Worm (Caenorhabditis elegans) whole organism, young adult: ENCODE data around the gene T03D8.6.

Experiments used
- B0336.3 ChIP-seq: fragments of 200-800 bp; sonication (Bioruptor generic); IDR thresholded peaks from 2 replicates; pipeline ENCODE4 v1.3.6; 2022; ENCODE audit warnings: missing genetic modification characterization, missing compliant biosample characterization
- C06A6.2 ChIP-seq: fragments of 200-800 bp; sonication (Bioruptor generic); conservative IDR thresholded peaks from 2 replicates; pipeline ENCODE4 v1.3.6; 2022; ENCODE audit warnings: missing genetic modification characterization, missing compliant biosample characterization
- D2030.7 ChIP-seq: fragments of 200-800 bp; sonication (Bioruptor generic); IDR thresholded peaks from 2 replicates; pipeline ENCODE4 v1.3.6; 2022; ENCODE audit warnings: missing genetic modification reagents, missing genetic modification characterization, missing compliant biosample characterization
- F39B2.1 ChIP-seq: fragments of 200-800 bp; sonication (Bioruptor generic); IDR thresholded peaks from 2 replicates; pipeline ENCODE4 v1.3.6; 2022; ENCODE audit warnings: missing genetic modification reagents, missing genetic modification characterization, missing compliant biosample characterization
- F52B5.7 ChIP-seq: sonication (generic microtip); optimal IDR thresholded peaks from 2 replicates; lab custom pipeline; 2016; ENCODE audit warnings: mild to moderate bottlenecking, missing genetic modification characterization, missing compliant biosample characterization
- T26A5.8 ChIP-seq: sonication (generic microtip); optimal IDR thresholded peaks from 2 replicates; lab custom pipeline; 2016; ENCODE audit warnings: missing genetic modification characterization, missing compliant biosample characterization
- Y53F4B.3 ChIP-seq: fragments of 200-800 bp; sonication (Bioruptor generic); IDR thresholded peaks from 2 replicates; pipeline ENCODE4 v1.3.6; 2022; ENCODE audit warnings: missing genetic modification reagents, missing genetic modification characterization, missing compliant biosample characterization
- Y56A3A.18 ChIP-seq: fragments of 200-800 bp; sonication (Bioruptor generic); IDR thresholded peaks from 2 replicates; pipeline ENCODE4 v1.3.6; 2022; ENCODE audit warnings: missing genetic modification reagents, missing genetic modification characterization, missing compliant biosample characterization
- ZK185.1 ChIP-seq: sonication (generic microtip); optimal IDR thresholded peaks from 2 replicates; lab custom pipeline; 2016; ENCODE audit warnings: mild to moderate bottlenecking, missing genetic modification characterization, missing compliant biosample characterization; ENCODE audit not compliant: poor library complexity, severe bottlenecking
- ama-1 ChIP-seq, 3 experiments: fragments of 150-350 bp in 1 of 3; sonication (generic microtip) in 2 of 3; optimal IDR thresholded peaks; 2 replicates each; lab custom pipeline; 2014 to 2018; ENCODE audit warnings: missing biosample characterization in 2 of 3, missing genetic modification characterization in 2 of 3, missing genetic modification reagents in 2 of 3
- atf-7 ChIP-seq: sonication (generic microtip); optimal IDR thresholded peaks from 2 replicates; lab custom pipeline; 2017; ENCODE audit warnings: mild to moderate bottlenecking, missing genetic modification characterization, missing compliant biosample characterization
- cebp-1 ChIP-seq, 2 experiments: fragments of 200-800 bp in 1 of 2; sonication (Bioruptor generic) in 1 of 2; sonication (generic microtip) in 1 of 2; IDR thresholded peaks in 1 of 2; optimal IDR thresholded peaks in 1 of 2; 2 replicates each; pipeline versions ENCODE4 v1.3.6 to Lab custom; 2017 to 2022; ENCODE audit warnings: missing compliant biosample characterization in 2 of 2, missing genetic modification characterization in 2 of 2, mild to moderate bottlenecking in 1 of 2, missing genetic modification reagents in 1 of 2, moderate library complexity in 1 of 2
- cebp-2 ChIP-seq: fragments of 200-800 bp; sonication (Bioruptor generic); IDR thresholded peaks from 2 replicates; pipeline ENCODE4 v1.3.6; 2022; ENCODE audit warnings: missing genetic modification characterization, missing compliant biosample characterization
- ceh-27 ChIP-seq: fragments of 200-800 bp; sonication (Bioruptor generic); optimal IDR thresholded peaks from 2 replicates; lab custom pipeline; 2018; ENCODE audit warnings: mild to moderate bottlenecking, missing genetic modification characterization, moderate library complexity, missing compliant biosample characterization
- ceh-58 ChIP-seq: fragments of 200-800 bp; sonication (Bioruptor generic); IDR thresholded peaks from 2 replicates; pipeline ENCODE4 v1.3.6; 2022; ENCODE audit warnings: missing genetic modification characterization, missing compliant biosample characterization
- efl-1 ChIP-seq: fragments of 150-350 bp; optimal IDR thresholded peaks from 2 replicates; lab custom pipeline; 2014; ENCODE audit warnings: missing biosample characterization, missing genetic modification reagents, missing genetic modification characterization
- egrh-3 ChIP-seq: fragments of 200-800 bp; sonication (Bioruptor generic); IDR thresholded peaks from 2 replicates; pipeline ENCODE4 v1.3.6; 2022; ENCODE audit warnings: missing genetic modification reagents, missing genetic modification characterization, missing compliant biosample characterization
- hlh-26 ChIP-seq: fragments of 200-800 bp; sonication (Bioruptor generic); conservative IDR thresholded peaks from 2 replicates; pipeline ENCODE4 v1.3.6; 2022; ENCODE audit warnings: missing genetic modification reagents, missing genetic modification characterization, missing compliant biosample characterization
- hmg-1.2 ChIP-seq: fragments of 200-800 bp; sonication (Bioruptor generic); IDR thresholded peaks from 2 replicates; pipeline ENCODE4 v1.3.6; 2022; ENCODE audit warnings: missing genetic modification reagents, missing genetic modification characterization, missing compliant biosample characterization
- hrde-1 ChIP-seq: sonication (generic microtip); optimal IDR thresholded peaks from 2 replicates; lab custom pipeline; 2016; ENCODE audit warnings: missing genetic modification characterization, mild to moderate bottlenecking, missing compliant biosample characterization, moderate library complexity, missing genotype, missing genetic modification reagents, borderline replicate concordance
- hsf-1 ChIP-seq: fragments of 200-800 bp; sonication (Bioruptor generic); IDR thresholded peaks from 2 replicates; pipeline ENCODE4 v1.3.6; 2022; ENCODE audit warnings: missing genetic modification reagents, missing genetic modification characterization, missing compliant biosample characterization
- lag-1 ChIP-seq: fragments of 200-800 bp; sonication (Bioruptor generic); IDR thresholded peaks from 2 replicates; pipeline ENCODE4 v1.3.6; 2022; ENCODE audit warnings: missing genetic modification reagents, missing genetic modification characterization, missing compliant biosample characterization
- let-607 ChIP-seq, 2 experiments: fragments of 200-800 bp in 1 of 2; sonication (Bioruptor generic) in 1 of 2; sonication (generic microtip) in 1 of 2; optimal IDR thresholded peaks; 2 replicates each; lab custom pipeline; 2016 to 2018; ENCODE audit warnings: mild to moderate bottlenecking in 2 of 2, missing compliant biosample characterization in 2 of 2, missing genetic modification characterization in 2 of 2, moderate library complexity in 2 of 2, missing genotype in 1 of 2
- lin-40 ChIP-seq: sonication (generic microtip); optimal IDR thresholded peaks from 2 replicates; lab custom pipeline; 2016; ENCODE audit warnings: missing genetic modification characterization, mild to moderate bottlenecking, missing compliant biosample characterization, missing genotype, missing genetic modification reagents
- lir-1 ChIP-seq: fragments of 200-800 bp; sonication (Bioruptor generic); conservative IDR thresholded peaks from 2 replicates; pipeline ENCODE4 v1.3.6; 2022; ENCODE audit warnings: missing genetic modification reagents, missing genetic modification characterization, missing compliant biosample characterization
- madf-10 ChIP-seq: sonication (generic microtip); optimal IDR thresholded peaks from 2 replicates; lab custom pipeline; 2016; ENCODE audit warnings: mild to moderate bottlenecking, missing genetic modification characterization, missing compliant biosample characterization
- nfya-2 ChIP-seq: fragments of 200-800 bp; sonication (Bioruptor generic); IDR thresholded peaks from 2 replicates; pipeline ENCODE4 v1.3.6; 2022; ENCODE audit warnings: missing genetic modification reagents, missing genetic modification characterization, missing compliant biosample characterization
- nfyb-1 ChIP-seq: fragments of 200-800 bp; sonication (Bioruptor generic); IDR thresholded peaks from 2 replicates; pipeline ENCODE4 v1.3.6; 2022; ENCODE audit warnings: missing genetic modification reagents, missing genetic modification characterization, missing compliant biosample characterization
- nhr-27 ChIP-seq: fragments of 200-800 bp; sonication (Bioruptor generic); optimal IDR thresholded peaks from 2 replicates; lab custom pipeline; 2018; ENCODE audit warnings: mild to moderate bottlenecking, missing genetic modification characterization, moderate library complexity, missing compliant biosample characterization
- pbrm-1 ChIP-seq: fragments of 200-800 bp; sonication (Bioruptor generic); IDR thresholded peaks from 2 replicates; pipeline ENCODE4 v1.3.6; 2022; ENCODE audit warnings: missing genetic modification reagents, missing genetic modification characterization, missing compliant biosample characterization
- pha-4 ChIP-seq: fragments of 150-350 bp; sonication (generic microtip); optimal IDR thresholded peaks from 2 replicates; lab custom pipeline; 2014; ENCODE audit warnings: missing biosample characterization, missing genetic modification reagents, missing genetic modification characterization
- repo-1 ChIP-seq: sonication (generic microtip); optimal IDR thresholded peaks from 2 replicates; lab custom pipeline; 2017; ENCODE audit warnings: mild to moderate bottlenecking, missing genetic modification characterization, missing compliant biosample characterization
- rpc-1 ChIP-seq, 2 experiments: fragments of 150-350 bp in 1 of 2; sonication (generic microtip) in 1 of 2; optimal IDR thresholded peaks; 2 replicates each; lab custom pipeline; 2014 to 2018; ENCODE audit warnings: missing biosample characterization in 1 of 2, missing genetic modification characterization in 1 of 2, missing genetic modification reagents in 1 of 2, missing genotype in 1 of 2
- sea-2 ChIP-seq: fragments of 200-800 bp; sonication (Bioruptor generic); IDR thresholded peaks from 2 replicates; pipeline ENCODE4 v1.3.6; 2022; ENCODE audit warnings: missing genetic modification characterization, missing compliant biosample characterization
- somi-1 ChIP-seq: fragments of 200-800 bp; sonication (Bioruptor generic); optimal IDR thresholded peaks from 2 replicates; lab custom pipeline; 2018; ENCODE audit warnings: mild to moderate bottlenecking, missing genetic modification characterization, missing compliant biosample characterization
- tbx-9 ChIP-seq: sonication (generic microtip); optimal IDR thresholded peaks from 2 replicates; lab custom pipeline; 2016; ENCODE audit warnings: borderline replicate concordance, missing genetic modification characterization, inconsistent platforms, missing compliant biosample characterization
- zfh-2 ChIP-seq: fragments of 200-800 bp; sonication (Bioruptor generic); conservative IDR thresholded peaks from 2 replicates; pipeline ENCODE4 v1.3.6; 2022; ENCODE audit warnings: missing genetic modification reagents, missing genetic modification characterization, missing compliant biosample characterization
- zim-3 ChIP-seq: sonication (generic microtip); optimal IDR thresholded peaks from 2 replicates; lab custom pipeline; 2017; ENCODE audit warnings: mild to moderate bottlenecking, missing genetic modification characterization, moderate library complexity, missing compliant biosample characterization
- ztf-18 ChIP-seq: sonication (generic microtip); optimal IDR thresholded peaks from 2 replicates; lab custom pipeline; 2016; ENCODE audit warnings: missing genotype, mild to moderate bottlenecking, missing genetic modification characterization, missing compliant biosample characterization
- ztf-25 ChIP-seq: fragments of 200-800 bp; sonication (Bioruptor generic); IDR thresholded peaks from 2 replicates; pipeline ENCODE4 v1.3.6; 2022; ENCODE audit warnings: missing genetic modification reagents, missing genetic modification characterization, missing compliant biosample characterization

T03D8.6 gene

DNA sequence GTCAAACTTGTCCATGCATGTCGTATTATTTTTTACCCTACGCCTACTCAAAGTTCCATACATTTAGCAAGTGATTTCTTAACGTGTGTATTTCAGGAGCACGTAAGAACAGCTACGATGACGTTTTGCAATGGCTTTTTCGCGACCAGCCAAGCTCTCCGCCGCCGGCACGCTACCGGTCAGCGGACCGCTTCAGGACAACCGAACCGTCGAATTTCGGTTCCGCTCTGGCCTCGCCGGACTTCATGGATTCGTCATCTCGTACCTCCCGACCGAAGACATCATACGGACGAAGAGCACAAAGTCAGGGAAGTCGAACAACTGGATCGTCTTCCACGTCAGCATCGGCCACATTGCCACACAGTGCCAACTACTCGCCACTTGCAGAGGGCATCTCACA is 36.5 kb downstream of the T03D8.6 start:
- TF ChIP-seq C06A6.2 (GFP tag; lab: Robert Waterston, UW) (no peak), ztf-25 (GFP tag; lab: Robert Waterston, UW) (peak; percentile 26; the same call in 1 of the 2 replicates), pbrm-1 (no peak), hmg-1.2 (GFP tag; lab: Robert Waterston, UW) (0 out of 2 replicates have a peak, but pooled peaks have one; percentile 13), zfh-2 (GFP tag; lab: Robert Waterston, UW) (peak; percentile 74), F52B5.7 (tag; lab: Kevin White, UChicago) (peak; percentile 51), Y56A3A.18 (GFP tag; lab: Robert Waterston, UW) (0 out of 2 replicates have a peak, but pooled peaks have one; percentile 27), hsf-1 (GFP tag; lab: Robert Waterston, UW) (no peak), B0336.3 (peak; percentile 19; the same call in 1 of the 2 replicates), ceh-58 (0 out of 2 replicates have a peak, but pooled peaks have one; percentile 27), ama-1 (optimal IDR thresholded peaks at IDR 0.05; lab: Kevin White, UChicago) (no peak), ama-1 (GFP tag; optimal IDR thresholded peaks at IDR 0.05; lab: Kevin White, UChicago) (no peak), egrh-3 (GFP tag; lab: Robert Waterston, UW) (peak; percentile 50; the same call in 1 of the 2 replicates), efl-1 (GFP tag; lab: Kevin White, UChicago) (no peak), repo-1 (tag; lab: Kevin White, UChicago) (peak; percentile 36), cebp-1 (GFP tag; IDR thresholded peaks at IDR 0.05; lab: Robert Waterston, UW) (no peak), cebp-1 (tag; optimal IDR thresholded peaks at IDR 0.05; lab: Kevin White, UChicago) (peak; percentile 26)

- TF ChIP-seq ama-1 (optimal IDR thresholded peaks at IDR 0.05; lab: Kevin White, UChicago) (no peak), ama-1 (GFP tag; optimal IDR thresholded peaks at IDR 0.05; lab: Kevin White, UChicago) (peak in 1 of 2 experiments; percentile 61), let-607 (tag; optimal IDR thresholded peaks at IDR 0.05; lab: Kevin White, UChicago) (peak in 1 of 2 experiments; percentile 12), atf-7 (tag; lab: Kevin White, UChicago) (peak; percentile 25), lin-40 (peak; percentile 31), cebp-1 (GFP tag; IDR thresholded peaks at IDR 0.05; lab: Robert Waterston, UW) (no peak), cebp-1 (tag; optimal IDR thresholded peaks at IDR 0.05; lab: Kevin White, UChicago) (peak; percentile 22), pbrm-1 (no peak), ceh-27 (peak; percentile 11), madf-10 (tag; lab: Kevin White, UChicago) (peak; percentile 96), somi-1 (peak; percentile 5), nfya-2 (GFP tag; lab: Robert Waterston, UW) (no peak), cebp-2 (GFP tag; lab: Robert Waterston, UW) (no peak)
Measured at ce11 chrV:20782188-20782587, 37.9 kb downstream of the T03D8.6 start.

DNA sequence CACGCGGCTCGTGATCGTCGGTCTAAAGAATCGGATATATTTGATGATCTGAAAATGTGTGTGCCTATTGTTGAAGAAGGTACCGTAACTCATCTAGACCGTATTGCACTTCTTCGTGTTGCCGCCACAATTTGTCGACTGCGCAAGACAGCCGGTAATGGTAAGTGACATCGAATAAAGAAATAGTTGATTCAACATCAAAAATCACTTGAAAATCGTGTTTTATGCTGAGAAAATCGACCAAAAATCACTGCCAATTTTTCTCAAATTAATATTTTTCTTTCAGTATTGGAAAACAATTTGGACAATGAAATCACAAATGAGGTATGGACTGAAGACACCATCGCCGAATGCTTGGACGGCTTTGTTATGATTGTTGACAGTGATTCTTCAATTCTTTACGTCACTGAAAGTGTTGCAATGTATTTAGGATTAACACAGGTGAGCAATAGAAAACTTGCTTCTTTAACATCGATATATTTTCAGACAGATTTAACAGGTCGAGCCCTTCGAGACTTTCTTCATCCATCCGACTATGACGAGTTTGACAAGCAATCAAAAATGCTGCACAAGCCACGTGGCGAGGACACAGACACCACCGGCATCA is 38.7 kb downstream of the T03D8.6 start:
- TF ChIP-seq ztf-25 (GFP tag; lab: Robert Waterston, UW), result no peak
- no peak for TF ChIP-seq hlh-26
- no peak for TF ChIP-seq pha-4 (tag; lab: Kevin White, UChicago)

DNA sequence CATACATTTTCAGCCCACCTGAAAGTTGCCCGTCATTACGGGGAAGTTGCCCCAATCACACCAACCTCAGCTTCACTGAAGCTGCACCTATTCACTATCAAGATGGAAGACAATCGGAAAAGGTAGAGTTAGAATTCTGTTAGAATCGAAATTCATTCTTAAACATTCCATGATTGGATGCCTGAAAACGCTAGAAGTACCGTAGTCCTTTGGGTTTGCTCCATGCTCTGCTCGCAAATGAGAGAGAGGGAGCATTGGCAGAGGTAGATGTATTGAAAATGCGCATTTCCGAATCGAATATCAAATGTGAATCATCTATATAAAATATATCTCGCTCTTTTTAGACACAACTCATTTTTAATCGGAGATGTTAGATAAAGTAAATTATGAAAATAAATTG is 39.7 kb downstream of the T03D8.6 start, which contains the start of gene hif-1:
Gene hif-1 (plus strand): TSS at position 8 of the 400 bp plus-strand sequence.
- TF ChIP-seq D2030.7, result no peak
- TF ChIP-seq T26A5.8 (tag; lab: Kevin White, UChicago), result no peak
- no peak for TF ChIP-seq zim-3 (tag; lab: Kevin White, UChicago)
- TF ChIP-seq ZK185.1 (tag; lab: Kevin White, UChicago), result no peak
- no peak for TF ChIP-seq rpc-1 (optimal IDR thresholded peaks at IDR 0.05; lab: Kevin White, UChicago)
- no peak for TF ChIP-seq rpc-1 (tag; optimal IDR thresholded peaks at IDR 0.05; lab: Kevin White, UChicago)
- peak; percentile 59 for TF ChIP-seq ama-1 (optimal IDR thresholded peaks at IDR 0.05; lab: Kevin White, UChicago)
- no peak for TF ChIP-seq ama-1 (GFP tag; optimal IDR thresholded peaks at IDR 0.05; lab: Kevin White, UChicago)
- TF ChIP-seq ztf-18 (tag; lab: Kevin White, UChicago), result no peak
- TF ChIP-seq cebp-1 (GFP tag; IDR thresholded peaks at IDR 0.05; lab: Robert Waterston, UW), result no peak
- TF ChIP-seq cebp-1 (tag; optimal IDR thresholded peaks at IDR 0.05; lab: Kevin White, UChicago), result peak; percentile 10
- TF ChIP-seq repo-1 (tag; lab: Kevin White, UChicago), result no peak
- TF ChIP-seq nfyb-1 (GFP tag; lab: Robert Waterston, UW), result no peak
- TF ChIP-seq lir-1 (GFP tag; lab: Robert Waterston, UW), result no peak
- no peak for TF ChIP-seq hrde-1 (tag; lab: Kevin White, UChicago)
- no peak for TF ChIP-seq sea-2 (GFP tag; lab: Robert Waterston, UW)
- no peak for TF ChIP-seq lin-40
- TF ChIP-seq lag-1 (GFP tag; lab: Robert Waterston, UW), result no peak
- no peak for TF ChIP-seq tbx-9
- no peak for TF ChIP-seq Y53F4B.3 (GFP tag; lab: Robert Waterston, UW)
- TF ChIP-seq F39B2.1 (GFP tag; lab: Robert Waterston, UW), result no peak
- no peak for TF ChIP-seq nhr-27 (tag; lab: Kevin White, UChicago)
